Worm (Caenorhabditis elegans): ENCODE results near the gene srh-264.

- TF ChIP-seq nhr-77 (tag; optimal IDR thresholded peaks at IDR 0.05) = no peak
- no peak for TF ChIP-seq elt-2 (tag; optimal IDR thresholded peaks at IDR 0.05)
- no peak for TF ChIP-seq ama-1 (optimal IDR thresholded peaks at IDR 0.05)
- TF ChIP-seq ztf-11 (tag; optimal IDR thresholded peaks at IDR 0.05) = no peak
- TF ChIP-seq pqm-1 (tag; optimal IDR thresholded peaks at IDR 0.05) = no peak
Measured at ce11 chrV:15426944-15427343, 13.0 kb downstream of the srh-264 start, which contains the start of gene fbxa-209.

All from whole organism, L1 larva.